Worm (Caenorhabditis elegans) whole organism, early embryonic: ENCODE data around the gene CD4.1.

Experiments used
- F13C5.2 ChIP-seq: sonication (generic microtip); optimal IDR thresholded peaks from 2 replicates; lab custom pipeline; 2017; ENCODE audit warnings: mild to moderate bottlenecking, missing genetic modification characterization, inconsistent platforms, missing compliant biosample characterization
- aly-1 ChIP-seq: sonication (generic microtip); optimal IDR thresholded peaks from 2 replicates; lab custom pipeline; 2016; ENCODE audit warnings: missing genetic modification characterization, missing compliant biosample characterization
- ama-1 ChIP-seq: fragments of 150-350 bp; optimal IDR thresholded peaks from 2 replicates; lab custom pipeline; 2014
- ceh-36 ChIP-seq: sonication (generic microtip); optimal IDR thresholded peaks from 2 replicates; lab custom pipeline; 2016; ENCODE audit warnings: missing genetic modification characterization, inconsistent platforms, missing compliant biosample characterization
- flt-1 ChIP-seq: fragments of 200-800 bp; sonication (Bioruptor generic); IDR thresholded peaks from 2 replicates; pipeline ENCODE4 v1.3.6; 2022; ENCODE audit warnings: missing genetic modification characterization, missing compliant biosample characterization
- scrt-1 ChIP-seq: fragments of 200-800 bp; sonication (Bioruptor generic); IDR thresholded peaks from 2 replicates; pipeline ENCODE4 v1.3.6; 2022; ENCODE audit warnings: missing genetic modification characterization, missing compliant biosample characterization
- tra-4 ChIP-seq: sonication (generic microtip); optimal IDR thresholded peaks from 2 replicates; lab custom pipeline; 2017; ENCODE audit warnings: missing genetic modification characterization, missing compliant biosample characterization

ce11 chrV:5610186-5610585, 3.8 kb downstream of the CD4.1 start:
- TF ChIP-seq ama-1 (no peak), tra-4 (tag; lab: Kevin White, UChicago) (no peak), scrt-1 (GFP tag; lab: Robert Waterston, UW) (no peak), aly-1 (no peak), flt-1 (GFP tag; lab: Robert Waterston, UW) (no peak), ceh-36 (no peak), F13C5.2 (tag; lab: Kevin White, UChicago) (no peak)
